Fruit fly (Drosophila melanogaster): ENCODE data around the gene mts.

Gene mts

DNA sequence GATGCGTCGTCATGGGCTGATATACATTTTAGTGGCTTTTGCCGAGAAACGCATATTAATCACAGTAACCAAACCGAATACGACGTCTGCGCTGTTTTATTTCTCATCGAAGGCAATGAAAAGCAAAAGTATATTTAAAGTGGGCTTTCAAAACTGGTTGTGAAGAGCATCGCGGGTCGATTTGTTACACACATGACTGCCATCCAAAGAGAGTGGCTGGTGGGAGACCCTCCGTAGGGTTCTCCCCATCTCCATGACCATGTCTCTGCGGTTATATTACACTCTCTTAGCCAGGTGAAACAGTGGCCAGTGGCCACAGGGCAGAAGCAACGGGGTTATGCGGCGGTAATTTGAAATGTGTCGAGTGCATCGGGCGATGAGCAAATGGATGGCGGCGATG is 53.0 kb downstream of the mts start:
- TF ChIP-seq noc (tag; optimal IDR thresholded peaks at IDR 0.05), result no peak
